Fruit fly (Drosophila melanogaster) whole organism, pupa: Measurements from ENCODE around the gene trh.
A peak's percentile ranks its signal among the peaks of the same experiment; 100 is the strongest.

Source experiments
- CG10348 ChIP-seq: fragments of 200-800 bp; sonication (Bioruptor generic); IDR thresholded peaks from 2 replicates; pipeline ENCODE4 v1.3.6; 2022; ENCODE audit warnings: missing biosample characterization, missing genetic modification characterization
- CG12605 ChIP-seq: fragments of 200-800 bp; sonication (Bioruptor generic); IDR thresholded peaks from 2 replicates; pipeline ENCODE4 v1.3.6; 2022; ENCODE audit warnings: missing biosample characterization, missing genetic modification characterization
- CG13204 ChIP-seq: fragments of 200-800 bp; sonication (Bioruptor generic); optimal IDR thresholded peaks from 2 replicates; lab custom pipeline; 2018; ENCODE audit warnings: missing biosample characterization, mild to moderate bottlenecking, missing genetic modification characterization, moderate library complexity
- CG14655 ChIP-seq: fragments of 200-800 bp; sonication (Bioruptor generic); optimal IDR thresholded peaks from 3 replicates; lab custom pipeline; 2017; ENCODE audit warnings: mild to moderate bottlenecking, missing biosample characterization, missing genetic modification reagents, missing genetic modification characterization
- CG15710 ChIP-seq: fragments of 200-800 bp; sonication (Bioruptor generic); optimal IDR thresholded peaks from 2 replicates; lab custom pipeline; 2018; ENCODE audit warnings: missing biosample characterization, mild to moderate bottlenecking, missing genetic modification characterization, moderate library complexity
- CG17806 ChIP-seq: fragments of 200-800 bp; sonication (Bioruptor generic); optimal IDR thresholded peaks from 2 replicates; lab custom pipeline; 2018; ENCODE audit warnings: missing biosample characterization, mild to moderate bottlenecking, missing genetic modification characterization, moderate library complexity
- CG32121 ChIP-seq: fragments of 200-800 bp; sonication (Bioruptor generic); IDR thresholded peaks from 2 replicates; pipeline ENCODE4 v1.3.6; 2022; ENCODE audit warnings: missing biosample characterization, missing genetic modification characterization
- CG34367 ChIP-seq: fragments of 200-800 bp; sonication (Bioruptor generic); optimal IDR thresholded peaks from 2 replicates; lab custom pipeline; 2018; ENCODE audit warnings: missing biosample characterization, mild to moderate bottlenecking, missing genetic modification characterization
- CG4496 ChIP-seq: fragments of 200-800 bp; sonication (Bioruptor generic); IDR thresholded peaks from 3 replicates; pipeline ENCODE4 v1.3.6; 2022; ENCODE audit warnings: missing biosample characterization, missing genetic modification characterization
- CG8159 ChIP-seq: fragments of 200-800 bp; sonication (Bioruptor generic); optimal IDR thresholded peaks from 3 replicates; lab custom pipeline; 2018; ENCODE audit warnings: missing biosample characterization, mild to moderate bottlenecking, missing genetic modification characterization, moderate library complexity
- CG8301 ChIP-seq: fragments of 200-800 bp; sonication (Bioruptor generic); optimal IDR thresholded peaks from 2 replicates; lab custom pipeline; 2018; ENCODE audit warnings: missing biosample characterization, mild to moderate bottlenecking, missing genetic modification characterization
- CG9948 ChIP-seq: fragments of 200-800 bp; sonication (Bioruptor generic); optimal IDR thresholded peaks from 2 replicates; lab custom pipeline; 2018; ENCODE audit warnings: missing biosample characterization, mild to moderate bottlenecking, missing genetic modification characterization, moderate library complexity
- D1 ChIP-seq: fragments of 200-800 bp; sonication (Bioruptor generic); optimal IDR thresholded peaks from 2 replicates; lab custom pipeline; 2018; ENCODE audit warnings: missing biosample characterization, mild to moderate bottlenecking, missing genetic modification characterization, moderate library complexity
- EcR ChIP-seq: fragments of 200-800 bp; sonication (Bioruptor generic); optimal IDR thresholded peaks from 3 replicates; lab custom pipeline; 2019; ENCODE audit warnings: missing biosample characterization, missing genetic modification characterization, mild to moderate bottlenecking, moderate library complexity, missing genetic modification reagents
- Ets98B ChIP-seq: fragments of 200-800 bp; sonication (Bioruptor generic); IDR thresholded peaks from 2 replicates; pipeline ENCODE4 v1.3.6; 2022; ENCODE audit warnings: missing biosample characterization, missing genetic modification characterization
- Pif1A ChIP-seq: fragments of 200-800 bp; sonication (Bioruptor generic); optimal IDR thresholded peaks from 3 replicates; lab custom pipeline; 2016; ENCODE audit warnings: missing biosample characterization, missing genetic modification characterization
- Pif1B ChIP-seq: fragments of 200-800 bp; sonication (Bioruptor generic); optimal IDR thresholded peaks from 3 replicates; lab custom pipeline; 2016; ENCODE audit warnings: missing biosample characterization, missing genetic modification characterization
- Snoo ChIP-seq: fragments of 200-800 bp; sonication (Bioruptor generic); optimal IDR thresholded peaks from 3 replicates; lab custom pipeline; 2017; ENCODE audit warnings: missing biosample characterization, mild to moderate bottlenecking, missing genetic modification characterization, inconsistent platforms
- fd96Ca ChIP-seq: fragments of 200-800 bp; sonication (Bioruptor generic); IDR thresholded peaks from 3 replicates; pipeline ENCODE4 v1.3.6; 2022; ENCODE audit warnings: missing biosample characterization, missing genetic modification characterization
- gl ChIP-seq: fragments of 200-800 bp; sonication (Bioruptor generic); optimal IDR thresholded peaks from 2 replicates; lab custom pipeline; 2018; ENCODE audit warnings: missing biosample characterization, mild to moderate bottlenecking, missing genetic modification characterization
- rn ChIP-seq: fragments of 200-800 bp; sonication (Bioruptor generic); IDR thresholded peaks from 2 replicates; pipeline ENCODE4 v1.3.6; 2022; ENCODE audit warnings: missing biosample characterization, missing genetic modification characterization

Gene trh

dm6 chr3L:340569-340968 lies 51.9 kb downstream of the trh start:
- TF ChIP-seq CG10348: no peak
- no peak for TF ChIP-seq CG4496 (GFP tag; lab: Robert Waterston, UW)
- no peak for TF ChIP-seq Ets98B (GFP tag; lab: Robert Waterston, UW)
- no peak for TF ChIP-seq Pif1B
- no peak for TF ChIP-seq D1 (tag; lab: Kevin White, UChicago)
- no peak for TF ChIP-seq CG34367 (tag; lab: Kevin White, UChicago)

dm6 chr3L:340124-340523 lies 52.3 kb downstream of the trh start:
- TF ChIP-seq Snoo (no peak), CG15710 (tag; lab: Kevin White, UChicago) (no peak), Pif1B (no peak), Ets98B (GFP tag; lab: Robert Waterston, UW) (no peak), CG8301 (tag; lab: Kevin White, UChicago) (no peak), CG10348 (no peak)

dm6 chr3L:339072-339471 lies 53.4 kb downstream of the trh start:
- TF ChIP-seq CG13204 (GFP tag; lab: Kevin White, UChicago): no peak
- TF ChIP-seq CG8159 (tag; lab: Kevin White, UChicago): no peak
- TF ChIP-seq CG10348: no peak
- TF ChIP-seq Ets98B (GFP tag; lab: Robert Waterston, UW): no peak
- TF ChIP-seq D1 (tag; lab: Kevin White, UChicago): no peak
- no peak for TF ChIP-seq CG32121 (GFP tag; lab: Robert Waterston, UW)
- TF ChIP-seq Snoo: no peak
- TF ChIP-seq CG15710 (tag; lab: Kevin White, UChicago): no peak
- TF ChIP-seq CG8301 (tag; lab: Kevin White, UChicago): no peak
- TF ChIP-seq Pif1B: no peak
- no peak for TF ChIP-seq gl (tag; lab: Kevin White, UChicago)
- TF ChIP-seq fd96Ca (GFP tag; lab: Robert Waterston, UW): no peak
- no peak for TF ChIP-seq CG14655 (GFP tag; lab: Kevin White, UChicago)
- no peak for TF ChIP-seq Pif1A (GFP tag; lab: Kevin White, UChicago)

dm6 chr3L:338116-338515 lies 54.3 kb downstream of the trh start:
- no peak for TF ChIP-seq CG8159 (tag; lab: Kevin White, UChicago)
- peak; percentile 17 for TF ChIP-seq EcR (GFP tag; lab: Kevin White, UChicago)
- no peak for TF ChIP-seq CG8301 (tag; lab: Kevin White, UChicago)

- TF ChIP-seq Snoo (no peak), CG15710 (tag; lab: Kevin White, UChicago) (no peak), Ets98B (GFP tag; lab: Robert Waterston, UW) (no peak)
Observed at dm6 chr3L:337148-337547, 55.3 kb downstream of the trh start.

dm6 chr3L:331842-332802 lies 60.3 kb downstream of the trh start, which contains the start of gene mthl9:
mthl9 (minus strand) TSS chr3L:332309.
- TF ChIP-seq Ets98B (GFP tag; lab: Robert Waterston, UW) (peak; percentile 52; the same call in 1 of the 2 replicates), rn (GFP tag; lab: Robert Waterston, UW) (no peak), CG4496 (GFP tag; lab: Robert Waterston, UW) (peak; percentile 15; the same call in 1 of the 3 replicates)

dm6 chr3L:329153-329698 lies 63.2 kb downstream of the trh start:
- TF ChIP-seq CG17806: no peak
- TF ChIP-seq CG9948 (tag; lab: Kevin White, UChicago): no peak
- no peak for TF ChIP-seq CG10348
- TF ChIP-seq CG13204 (GFP tag; lab: Kevin White, UChicago): no peak
- no peak for TF ChIP-seq CG8301 (tag; lab: Kevin White, UChicago)
- TF ChIP-seq CG15710 (tag; lab: Kevin White, UChicago): no peak
- no peak for TF ChIP-seq fd96Ca (GFP tag; lab: Robert Waterston, UW)
- TF ChIP-seq Snoo: no peak
- no peak for TF ChIP-seq CG32121 (GFP tag; lab: Robert Waterston, UW)
- TF ChIP-seq Pif1A (GFP tag; lab: Kevin White, UChicago): no peak
- TF ChIP-seq D1 (tag; lab: Kevin White, UChicago): no peak
- TF ChIP-seq EcR (GFP tag; lab: Kevin White, UChicago): no peak
- no peak for TF ChIP-seq rn (GFP tag; lab: Robert Waterston, UW)
- no peak for TF ChIP-seq Ets98B (GFP tag; lab: Robert Waterston, UW)
- no peak for TF ChIP-seq CG8159 (tag; lab: Kevin White, UChicago)
- no peak for TF ChIP-seq gl (tag; lab: Kevin White, UChicago)
- TF ChIP-seq CG12605 (GFP tag; lab: Robert Waterston, UW): no peak
- TF ChIP-seq CG4496 (GFP tag; lab: Robert Waterston, UW): no peak
- no peak for TF ChIP-seq CG34367 (tag; lab: Kevin White, UChicago)
